Worm (Caenorhabditis elegans): ENCODE results near the gene Y39B6A.5.

DNA sequence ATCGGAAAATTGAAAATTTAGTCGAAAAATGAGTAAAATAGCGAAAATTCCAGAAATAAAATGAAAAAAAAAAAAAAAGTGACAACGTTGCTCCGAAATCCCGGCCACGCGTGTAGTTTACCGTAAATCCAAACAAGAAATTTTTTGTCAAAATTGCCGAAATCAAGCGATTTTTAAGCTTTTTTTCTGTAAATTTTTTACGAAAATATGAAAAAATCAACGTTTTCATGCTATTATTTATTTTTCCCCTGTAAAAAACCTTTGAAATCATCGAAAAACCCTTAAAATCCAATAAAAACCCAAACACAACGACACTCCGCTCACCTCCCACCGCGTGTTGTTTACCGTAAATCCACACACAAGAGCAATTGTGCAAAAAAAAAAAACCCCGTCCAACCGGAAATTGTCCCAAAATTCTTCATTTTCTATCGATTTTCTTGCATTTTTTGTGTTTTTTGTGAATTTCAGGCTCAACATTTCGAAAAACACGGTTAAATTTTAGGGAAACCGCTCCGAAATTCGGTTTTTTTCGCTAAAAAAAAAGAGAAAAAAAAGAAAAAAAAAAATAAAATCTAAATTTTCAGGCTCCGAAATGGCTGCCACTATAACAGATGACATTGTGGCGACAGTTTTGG lies 31.4 kb upstream of the Y39B6A.5 start, which contains the start of the genes Y39B6A.3 and pph-5:
- TF ChIP-seq mep-1 (tag; optimal IDR thresholded peaks at IDR 0.05) = peak; percentile 20
- TF ChIP-seq elt-1 (tag; optimal IDR thresholded peaks at IDR 0.05; ENCODE audit: borderline replicate concordance, insufficient read depth) = no peak
- no peak for TF ChIP-seq drap-1 (GFP tag; optimal IDR thresholded peaks at IDR 0.05)
- TF ChIP-seq lin-13 (tag; optimal IDR thresholded peaks at IDR 0.05) = no peak
- TF ChIP-seq unc-62 (GFP tag; optimal IDR thresholded peaks at IDR 0.05) = no peak
- TF ChIP-seq lsy-2 (tag; optimal IDR thresholded peaks at IDR 0.05) = peak; percentile 13
- no peak for TF ChIP-seq snpc-4 (tag; optimal IDR thresholded peaks at IDR 0.05)
- TF ChIP-seq pha-4 (tag; optimal IDR thresholded peaks at IDR 0.05) = no peak
- TF ChIP-seq ceh-43 (GFP tag; optimal IDR thresholded peaks at IDR 0.05) = no peak
- TF ChIP-seq nhr-76 (tag; optimal IDR thresholded peaks at IDR 0.05) = no peak
- no peak for TF ChIP-seq lin-32 (GFP tag; optimal IDR thresholded peaks at IDR 0.05)
- TF ChIP-seq mab-5 (tag; optimal IDR thresholded peaks at IDR 0.05) = no peak
